Worm (Caenorhabditis elegans) whole organism, young adult: ENCODE results near the gene ari-1.4.

Experiments
- aptf-3 ChIP-seq: fragments of 200-800 bp; sonication (Bioruptor generic); IDR thresholded peaks from 2 replicates; pipeline ENCODE4 v1.3.6; 2022; ENCODE audit warnings: missing genetic modification characterization, missing compliant biosample characterization
- ets-4 ChIP-seq: fragments of 200-800 bp; sonication (Bioruptor generic); optimal IDR thresholded peaks from 2 replicates; lab custom pipeline; 2018; ENCODE audit warnings: mild to moderate bottlenecking, missing genetic modification characterization, missing compliant biosample characterization

DNA sequence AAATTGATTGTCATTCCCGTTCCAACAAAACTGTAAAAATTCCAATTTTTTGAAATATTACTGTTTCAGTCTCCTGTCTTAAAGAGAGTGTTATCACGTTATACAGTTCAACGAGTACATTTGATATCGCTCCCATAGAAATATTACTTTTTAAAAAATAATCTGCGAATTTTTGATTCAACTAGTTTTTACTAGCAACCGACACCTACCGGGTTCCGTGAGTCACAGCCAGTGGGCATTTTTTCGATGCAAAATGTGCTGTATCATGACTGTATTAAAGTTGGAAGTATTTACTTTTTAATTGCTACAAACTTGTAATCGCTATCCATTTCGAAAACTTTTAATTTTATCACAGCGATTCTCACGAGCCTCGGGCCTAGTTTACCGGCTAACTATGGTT, 9.0 kb upstream of the ari-1.4 start:
- TF ChIP-seq aptf-3 (no peak), ets-4 (GFP tag; lab: Kevin White, UChicago) (no peak)
